Fruit fly (Drosophila melanogaster): ENCODE measurements around the gene btn.

Gene btn

DNA sequence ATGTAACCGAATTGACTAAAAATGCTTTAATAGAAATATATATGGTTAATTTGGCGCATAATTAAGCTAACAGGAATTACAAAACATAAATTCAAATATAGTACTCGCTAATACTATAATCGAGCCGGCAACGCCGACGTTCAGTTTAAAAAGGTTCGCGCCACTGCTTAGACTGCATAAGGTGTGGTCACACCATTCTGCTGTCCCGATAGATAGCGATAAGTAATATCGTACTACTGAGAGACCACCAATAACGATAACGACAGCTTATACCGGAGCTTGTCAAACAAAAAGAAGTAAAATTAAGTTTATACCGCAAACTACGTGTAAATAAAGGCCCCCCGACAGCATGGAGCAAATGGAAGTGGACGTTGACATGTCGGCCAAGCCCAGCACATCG lies 5.9 kb downstream of the btn start, which contains the start of gene CSN6 (continued):
- peak; percentile 9 for TF ChIP-seq CoRest (tag; optimal IDR thresholded peaks at IDR 0.05)
- no peak; the same call in 1 of the 2 replicates for TF ChIP-seq rib (GFP tag; IDR thresholded peaks at IDR 0.05)
- no peak for TF ChIP-seq CG34422 (GFP tag; IDR thresholded peaks at IDR 0.05)
- peak; percentile 53 for TF ChIP-seq sug (tag; optimal IDR thresholded peaks at IDR 0.05)
- no peak for TF ChIP-seq sens-2 (GFP tag; IDR thresholded peaks at IDR 0.05)
- TF ChIP-seq CTCF (GFP tag; optimal IDR thresholded peaks at IDR 0.05), result peak; percentile 25
- TF ChIP-seq phol (tag; optimal IDR thresholded peaks at IDR 0.05), result peak; percentile 56
- TF ChIP-seq Sry-δ (GFP tag; optimal IDR thresholded peaks at IDR 0.05), result peak; percentile 91
- TF ChIP-seq Med (GFP tag), result peak; percentile 90
- TF ChIP-seq CG3847 (GFP tag; IDR thresholded peaks at IDR 0.05), result peak; percentile 49
- peak; percentile 2 for TF ChIP-seq Lhr (GFP tag; optimal IDR thresholded peaks at IDR 0.05)
- TF ChIP-seq CG10979 (tag; optimal IDR thresholded peaks at IDR 0.05), result peak; percentile 13
- TF ChIP-seq jigr1 (GFP tag; IDR thresholded peaks at IDR 0.05), result no peak
- TF ChIP-seq ERR (GFP tag; optimal IDR thresholded peaks at IDR 0.05), result peak; percentile 18
- no peak for TF ChIP-seq slou (GFP tag; optimal IDR thresholded peaks at IDR 0.05)
- peak; percentile 79 for TF ChIP-seq sna (GFP tag; IDR thresholded peaks at IDR 0.05; ENCODE audit: partially characterized antibody)
- peak; percentile 62 for TF ChIP-seq Rfx (GFP tag; IDR thresholded peaks at IDR 0.05)
- TF ChIP-seq gro (GFP tag; optimal IDR thresholded peaks at IDR 0.05), result peak; percentile 63
- TF ChIP-seq Sin3A (optimal IDR thresholded peaks at IDR 0.05), result peak; percentile 37
- TF ChIP-seq trem (tag; optimal IDR thresholded peaks at IDR 0.05), result peak; percentile 75
- TF ChIP-seq TFAM (GFP tag; optimal IDR thresholded peaks at IDR 0.05), result no peak
- peak; percentile 84 for TF ChIP-seq bbx (GFP tag; IDR thresholded peaks at IDR 0.05; ENCODE audit: partially characterized antibody)
- peak; percentile 69 for TF ChIP-seq HmgZ (tag; optimal IDR thresholded peaks at IDR 0.05)
- TF ChIP-seq CG42726 (GFP tag; IDR thresholded peaks at IDR 0.05; ENCODE audit: partially characterized antibody), result peak; percentile 92
- peak in 1 of 2 experiments; percentile 57 for TF ChIP-seq crp (GFP tag; optimal IDR thresholded peaks at IDR 0.05)
- peak in 1 of 2 experiments; percentile 22 for TF ChIP-seq dpn (GFP tag; optimal IDR thresholded peaks at IDR 0.05)
- peak; percentile 68 for TF ChIP-seq CG12155 (GFP tag; optimal IDR thresholded peaks at IDR 0.05)
- peak; percentile 57; the same call in 2 of the 3 replicates for TF ChIP-seq Dbx (GFP tag; IDR thresholded peaks at IDR 0.05)
- TF ChIP-seq ssp (GFP tag; IDR thresholded peaks at IDR 0.05), result no peak
- no peak for TF ChIP-seq Dip3 (GFP tag; optimal IDR thresholded peaks at IDR 0.05)
- TF ChIP-seq Nf-YC (tag; optimal IDR thresholded peaks at IDR 0.05), result peak; percentile 68
- TF ChIP-seq CG3838 (GFP tag; optimal IDR thresholded peaks at IDR 0.05), result no peak
- TF ChIP-seq CG2129 (GFP tag; IDR thresholded peaks at IDR 0.05; ENCODE audit: partially characterized antibody), result peak; percentile 58
- TF ChIP-seq NC2α (GFP tag; optimal IDR thresholded peaks at IDR 0.05), result no peak
- TF ChIP-seq CG1603 (tag; optimal IDR thresholded peaks at IDR 0.05), result peak; percentile 71
- peak; percentile 61 for TF ChIP-seq CG10267 (tag; optimal IDR thresholded peaks at IDR 0.05)
- TF ChIP-seq hth (optimal IDR thresholded peaks at IDR 0.05), result no peak
- TF ChIP-seq stwl (tag; optimal IDR thresholded peaks at IDR 0.05), result peak; percentile 89
- TF ChIP-seq Myb (GFP tag; optimal IDR thresholded peaks at IDR 0.05), result peak; percentile 91
- TF ChIP-seq CG5180 (GFP tag; optimal IDR thresholded peaks at IDR 0.05), result no peak
- TF ChIP-seq Dp (GFP tag; optimal IDR thresholded peaks at IDR 0.05), result peak; percentile 87
- TF ChIP-seq CG9797 (GFP tag; optimal IDR thresholded peaks at IDR 0.05), result peak; percentile 93
- peak; percentile 41; the same call in 1 of the 3 replicates for TF ChIP-seq CG17361 (GFP tag; IDR thresholded peaks at IDR 0.05)
- no peak for TF ChIP-seq sc (optimal IDR thresholded peaks at IDR 0.05)
- TF ChIP-seq sc (GFP tag; optimal IDR thresholded peaks at IDR 0.05), result no peak
- TF ChIP-seq lilli (GFP tag; optimal IDR thresholded peaks at IDR 0.05), result peak; percentile 10
- TF ChIP-seq ci (GFP tag; IDR thresholded peaks at IDR 0.05), result no peak
- peak; percentile 88 for TF ChIP-seq Opbp (GFP tag; IDR thresholded peaks at IDR 0.05; ENCODE audit: partially characterized antibody)
- peak; percentile 81 for TF ChIP-seq vnd (GFP tag; IDR thresholded peaks at IDR 0.05; ENCODE audit: partially characterized antibody)
- peak; percentile 79 for TF ChIP-seq CG16813 (GFP tag; IDR thresholded peaks at IDR 0.05; ENCODE audit: partially characterized antibody)
- TF ChIP-seq pzg (GFP tag; optimal IDR thresholded peaks at IDR 0.05), result peak; percentile 99

All from whole organism, embryonic.